Worm (Caenorhabditis elegans) whole organism, early embryonic: ENCODE results near the gene F19B10.4.

Source experiments
- B0310.2 ChIP-seq: sonication (generic microtip); optimal IDR thresholded peaks from 2 replicates; lab custom pipeline; 2016; ENCODE audit warnings: mild to moderate bottlenecking, missing genetic modification characterization, missing compliant biosample characterization
- aly-1 ChIP-seq: sonication (generic microtip); optimal IDR thresholded peaks from 2 replicates; lab custom pipeline; 2016; ENCODE audit warnings: missing genetic modification characterization, missing compliant biosample characterization
- ama-1 ChIP-seq: fragments of 150-350 bp; optimal IDR thresholded peaks from 2 replicates; lab custom pipeline; 2014
- ceh-13 ChIP-seq: fragments of 200-800 bp; sonication (Bioruptor generic); optimal IDR thresholded peaks from 2 replicates; lab custom pipeline; 2018; ENCODE audit warnings: mild to moderate bottlenecking, missing genetic modification characterization, missing compliant biosample characterization
- ceh-36 ChIP-seq: sonication (generic microtip); optimal IDR thresholded peaks from 2 replicates; lab custom pipeline; 2016; ENCODE audit warnings: missing genetic modification characterization, inconsistent platforms, missing compliant biosample characterization
- pes-1 ChIP-seq: fragments of 200-800 bp; sonication (Bioruptor generic); IDR thresholded peaks from 2 replicates; pipeline ENCODE4 v1.3.6; 2022; ENCODE audit warnings: missing genetic modification reagents, missing genetic modification characterization, missing compliant biosample characterization
- tbx-11 ChIP-seq: fragments of 200-800 bp; sonication (Bioruptor generic); IDR thresholded peaks from 2 replicates; pipeline ENCODE4 v1.3.6; 2022; ENCODE audit warnings: missing genetic modification characterization, missing compliant biosample characterization
- tra-4 ChIP-seq: sonication (generic microtip); optimal IDR thresholded peaks from 2 replicates; lab custom pipeline; 2017; ENCODE audit warnings: missing genetic modification characterization, missing compliant biosample characterization

DNA sequence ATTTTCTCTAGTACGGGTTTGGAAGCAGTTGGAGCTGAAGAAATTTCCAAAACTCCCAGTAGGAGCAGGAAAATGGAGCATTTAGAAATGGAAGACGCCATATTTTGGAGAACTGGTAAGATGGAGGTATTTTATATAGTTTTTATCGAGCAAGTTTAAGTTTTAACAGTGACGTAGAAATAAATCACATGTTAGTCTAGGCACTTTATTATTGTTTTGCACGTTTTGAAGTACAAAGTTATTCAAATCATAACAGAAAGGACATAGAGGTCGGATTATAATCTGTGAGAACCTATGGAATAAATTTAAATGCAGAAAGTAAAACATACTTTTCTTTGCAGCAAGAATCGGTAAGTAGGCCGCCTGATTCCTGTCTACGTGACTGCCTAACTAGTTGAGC lies 3.9 kb downstream of the F19B10.4 start, which contains the start of gene F19B10.6:
- TF ChIP-seq B0310.2 (tag; lab: Kevin White, UChicago) (no peak), ceh-36 (tag; lab: Kevin White, UChicago) (no peak), tra-4 (tag; lab: Kevin White, UChicago) (no peak), ama-1 (lab: Kevin White, UChicago) (no peak), aly-1 (no peak), tbx-11 (no peak), pes-1 (GFP tag; lab: Robert Waterston, UW) (no peak), ceh-13 (GFP tag; lab: Kevin White, UChicago) (no peak)
